In the genomic region with DNA sequence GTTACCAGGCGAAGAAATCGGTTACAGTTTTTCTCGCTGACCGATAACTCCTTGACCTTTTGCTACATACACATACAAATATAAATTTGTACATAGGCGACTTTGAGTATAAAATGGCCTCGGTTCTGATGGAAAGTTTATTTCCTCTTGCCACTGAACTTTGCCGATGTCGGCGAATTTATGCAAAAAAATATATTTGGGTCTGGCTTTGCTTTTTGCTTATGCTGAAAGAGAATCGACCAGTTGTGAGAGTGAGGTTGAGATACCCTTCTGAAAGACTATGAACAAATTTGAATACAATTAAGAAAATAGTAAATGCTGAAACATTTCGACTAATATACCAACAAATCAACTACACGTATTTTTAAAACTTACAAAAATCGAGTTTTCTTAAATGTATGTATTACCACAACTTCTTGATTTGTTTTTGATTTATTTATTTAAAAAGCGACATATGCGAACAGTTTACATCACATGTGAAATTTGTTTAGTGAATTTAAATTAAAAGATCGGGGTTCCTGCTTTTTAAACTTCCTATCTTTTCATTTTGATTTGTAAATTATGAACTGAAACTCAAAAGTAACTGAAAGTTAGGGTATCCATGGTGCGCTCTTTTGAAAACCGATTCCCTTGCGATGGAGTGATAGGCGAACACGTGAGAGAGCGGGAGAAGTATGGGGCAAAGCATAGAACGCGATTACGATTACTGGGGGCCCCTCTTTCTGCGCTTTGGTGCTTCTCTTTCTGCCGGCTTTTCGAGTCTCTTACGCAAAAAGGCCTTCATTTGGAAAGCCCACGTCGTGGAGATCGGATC, we compare ENCODE assay signal across 2 fruit fly cellular contexts.
TF ChIP-seq lines count a peak whose summit lies in the region.

No protein-coding gene starts in this region.

TF ChIP-seq in whole organism, embryonic, 481 proteins besides CTCF, POLR2A, EP300 and RAD21 (continued from another document and continues in another):
- peak; percentile 89 for TF ChIP-seq nmo (GFP tag; optimal IDR thresholded peaks at IDR 0.05; lab: Kevin White, UChicago)
- TF ChIP-seq kay (GFP tag; optimal IDR thresholded peaks at IDR 0.05; lab: Kevin White, UChicago) = no peak
- peak; percentile 88 for TF ChIP-seq Med (GFP tag; lab: Kevin White, UChicago)
- TF ChIP-seq CG8089 (GFP tag; optimal IDR thresholded peaks at IDR 0.05; lab: Kevin White, UChicago) = peak; percentile 50
- peak; percentile 39 for TF ChIP-seq nom (GFP tag; optimal IDR thresholded peaks at IDR 0.05; lab: Kevin White, UChicago)
- TF ChIP-seq MTF-1 (GFP tag; optimal IDR thresholded peaks at IDR 0.05; lab: Kevin White, UChicago; ENCODE audit: borderline replicate concordance) = no peak
- no peak for TF ChIP-seq Dip2 (GFP tag; IDR thresholded peaks at IDR 0.05; lab: Robert Waterston, UW)
- TF ChIP-seq CG12391 (tag; optimal IDR thresholded peaks at IDR 0.05; lab: Kevin White, UChicago) = peak; percentile 84
- no peak for TF ChIP-seq Dll (GFP tag; IDR thresholded peaks at IDR 0.05; lab: Robert Waterston, UW; ENCODE audit: partially characterized antibody)
- TF ChIP-seq CG18262 (tag; optimal IDR thresholded peaks at IDR 0.05; lab: Kevin White, UChicago) = peak; percentile 90
- no peak for TF ChIP-seq Tbp (GFP tag; optimal IDR thresholded peaks at IDR 0.05; lab: Kevin White, UChicago)
- peak; percentile 58 for TF ChIP-seq CG17568 (GFP tag; optimal IDR thresholded peaks at IDR 0.05; lab: Kevin White, UChicago)
- peak; percentile 82 for TF ChIP-seq CG10267 (tag; optimal IDR thresholded peaks at IDR 0.05; lab: Kevin White, UChicago)
- peak; percentile 74 for TF ChIP-seq D19B (GFP tag; optimal IDR thresholded peaks at IDR 0.05; lab: Kevin White, UChicago)
- TF ChIP-seq CG5953 (GFP tag; IDR thresholded peaks at IDR 0.05; lab: Robert Waterston, UW) = no peak
- TF ChIP-seq D19A (tag; optimal IDR thresholded peaks at IDR 0.05; lab: Kevin White, UChicago) = peak; percentile 100
- TF ChIP-seq CG8388 (GFP tag; optimal IDR thresholded peaks at IDR 0.05; lab: Kevin White, UChicago) = peak; percentile 66
- TF ChIP-seq yki (optimal IDR thresholded peaks at IDR 0.05; lab: Kevin White, UChicago) = no peak
- TF ChIP-seq Dad (GFP tag; optimal IDR thresholded peaks at IDR 0.05; lab: Kevin White, UChicago) = peak; percentile 54
- no peak for TF ChIP-seq HLH3B (GFP tag; IDR thresholded peaks at IDR 0.05; lab: Robert Waterston, UW)
- TF ChIP-seq CG13287 (GFP tag; IDR thresholded peaks at IDR 0.05; lab: Robert Waterston, UW; ENCODE audit: partially characterized antibody) = no peak
- TF ChIP-seq tx (GFP tag; optimal IDR thresholded peaks at IDR 0.05; lab: Kevin White, UChicago) = peak; percentile 21
- no peak for TF ChIP-seq ap (GFP tag; IDR thresholded peaks at IDR 0.05; lab: Robert Waterston, UW)
- no peak for TF ChIP-seq CG7271 (tag; optimal IDR thresholded peaks at IDR 0.05; lab: Kevin White, UChicago)
- peak; percentile 93 for TF ChIP-seq CG7556 (GFP tag; optimal IDR thresholded peaks at IDR 0.05; lab: Kevin White, UChicago)
- TF ChIP-seq CG12219 (GFP tag; optimal IDR thresholded peaks at IDR 0.05; lab: Kevin White, UChicago) = peak; percentile 63
- TF ChIP-seq H2.0 (GFP tag; IDR thresholded peaks at IDR 0.05; lab: Robert Waterston, UW) = no peak
- TF ChIP-seq Taf1 (GFP tag; IDR thresholded peaks at IDR 0.05; lab: Robert Waterston, UW) = no peak
- peak; percentile 90 for TF ChIP-seq CG2120 (GFP tag; optimal IDR thresholded peaks at IDR 0.05; lab: Kevin White, UChicago)
- TF ChIP-seq CG3995 (GFP tag; optimal IDR thresholded peaks at IDR 0.05; lab: Kevin White, UChicago) = peak; percentile 41
- peak; percentile 50 for TF ChIP-seq CG8281 (tag; optimal IDR thresholded peaks at IDR 0.05; lab: Kevin White, UChicago)
- TF ChIP-seq Side (GFP tag; optimal IDR thresholded peaks at IDR 0.05; lab: Kevin White, UChicago) = peak; percentile 73
- TF ChIP-seq Neu2 (GFP tag; optimal IDR thresholded peaks at IDR 0.05; lab: Kevin White, UChicago; ENCODE audit: borderline replicate concordance) = no peak
- TF ChIP-seq CG5245 (GFP tag; optimal IDR thresholded peaks at IDR 0.05; lab: Kevin White, UChicago) = peak; percentile 20
- TF ChIP-seq CoRest (tag; optimal IDR thresholded peaks at IDR 0.05; lab: Kevin White, UChicago) = peak; percentile 91
- TF ChIP-seq slbo (GFP tag; IDR thresholded peaks at IDR 0.05; lab: Robert Waterston, UW) = peak; percentile 66
- TF ChIP-seq crp (GFP tag; optimal IDR thresholded peaks at IDR 0.05; lab: Kevin White, UChicago) = peak in 1 of 2 experiments; percentile 28
- TF ChIP-seq Bdp1 (GFP tag; optimal IDR thresholded peaks at IDR 0.05; lab: Kevin White, UChicago) = peak; percentile 64
- no peak; the same call in 1 of the 2 replicates for TF ChIP-seq klu (GFP tag; IDR thresholded peaks at IDR 0.05; lab: Robert Waterston, UW)
- peak; percentile 20 for TF ChIP-seq CG8944 (GFP tag; optimal IDR thresholded peaks at IDR 0.05; lab: Kevin White, UChicago)
- no peak for TF ChIP-seq CG4707 (GFP tag; optimal IDR thresholded peaks at IDR 0.05; lab: Kevin White, UChicago)
- no peak for TF ChIP-seq tll (GFP tag; optimal IDR thresholded peaks at IDR 0.05; lab: Kevin White, UChicago)
- TF ChIP-seq ato (GFP tag; IDR thresholded peaks at IDR 0.05; lab: Robert Waterston, UW; ENCODE audit: partially characterized antibody) = no peak
- TF ChIP-seq CG10147 (GFP tag; optimal IDR thresholded peaks at IDR 0.05; lab: Kevin White, UChicago) = peak; percentile 89
- TF ChIP-seq Sin3A (optimal IDR thresholded peaks at IDR 0.05; lab: Kevin White, UChicago) = no peak
- no peak for TF ChIP-seq prd (optimal IDR thresholded peaks at IDR 0.05; lab: Kevin White, UChicago)
- TF ChIP-seq prd (GFP tag; IDR thresholded peaks at IDR 0.05; lab: Robert Waterston, UW) = peak; percentile 41; the same call in 2 of the 3 replicates
- TF ChIP-seq CG6791 (GFP tag; IDR thresholded peaks at IDR 0.05; lab: Robert Waterston, UW; ENCODE audit: partially characterized antibody) = no peak
- TF ChIP-seq CG8924 (tag; optimal IDR thresholded peaks at IDR 0.05; lab: Kevin White, UChicago) = peak; percentile 90
- peak; percentile 53; the same call in 1 of the 2 replicates for TF ChIP-seq CG7372 (GFP tag; IDR thresholded peaks at IDR 0.05; lab: Robert Waterston, UW)
- TF ChIP-seq Nf-YC (tag; optimal IDR thresholded peaks at IDR 0.05; lab: Kevin White, UChicago) = peak; percentile 75
- peak; percentile 57 for TF ChIP-seq kni (GFP tag; optimal IDR thresholded peaks at IDR 0.05; lab: Kevin White, UChicago)
- peak; percentile 56 for TF ChIP-seq CG7928 (GFP tag; optimal IDR thresholded peaks at IDR 0.05; lab: Kevin White, UChicago)
- TF ChIP-seq gce (GFP tag; IDR thresholded peaks at IDR 0.05; lab: Robert Waterston, UW) = no peak
- no peak for TF ChIP-seq sna (GFP tag; IDR thresholded peaks at IDR 0.05; lab: Robert Waterston, UW; ENCODE audit: partially characterized antibody)
- no peak for TF ChIP-seq hth (optimal IDR thresholded peaks at IDR 0.05; lab: Kevin White, UChicago)
- TF ChIP-seq cwo (GFP tag; optimal IDR thresholded peaks at IDR 0.05; lab: Kevin White, UChicago) = peak; percentile 96
- TF ChIP-seq az2 (GFP tag; optimal IDR thresholded peaks at IDR 0.05; lab: Kevin White, UChicago) = peak; percentile 69
- peak; percentile 65 for TF ChIP-seq Six4 (GFP tag; optimal IDR thresholded peaks at IDR 0.05; lab: Kevin White, UChicago)
- peak; percentile 41 for TF ChIP-seq NK7.1 (GFP tag; optimal IDR thresholded peaks at IDR 0.05; lab: Kevin White, UChicago)

TF ChIP-seq in whole organism, prepupa, 60 proteins besides CTCF, POLR2A, EP300 and RAD21 (continued from another document):
- TF ChIP-seq Met (GFP tag; optimal IDR thresholded peaks at IDR 0.05; lab: Kevin White, UChicago) (peak; percentile 82), CG3032 (tag; optimal IDR thresholded peaks at IDR 0.05; lab: Kevin White, UChicago) (peak; percentile 78), Hr4 (GFP tag; optimal IDR thresholded peaks at IDR 0.05; lab: Kevin White, UChicago) (peak; percentile 84), CG10669 (GFP tag; optimal IDR thresholded peaks at IDR 0.05; lab: Kevin White, UChicago) (peak; percentile 72), CG8319 (GFP tag; optimal IDR thresholded peaks at IDR 0.05; lab: Kevin White, UChicago) (peak; percentile 60), CG16779 (tag; optimal IDR thresholded peaks at IDR 0.05; lab: Kevin White, UChicago) (peak; percentile 82), CG6854 (GFP tag; optimal IDR thresholded peaks at IDR 0.05; lab: Kevin White, UChicago) (peak; percentile 33), CG10631 (GFP tag; optimal IDR thresholded peaks at IDR 0.05; lab: Kevin White, UChicago) (peak; percentile 63), esn (GFP tag; optimal IDR thresholded peaks at IDR 0.05; lab: Kevin White, UChicago) (peak; percentile 90), Sox102F (GFP tag; optimal IDR thresholded peaks at IDR 0.05; lab: Kevin White, UChicago) (peak; percentile 82), CG15336 (GFP tag; IDR thresholded peaks at IDR 0.05; lab: Robert Waterston, UW) (peak; percentile 70), pdm3 (GFP tag; optimal IDR thresholded peaks at IDR 0.05; lab: Kevin White, UChicago) (peak; percentile 81), eg (GFP tag; IDR thresholded peaks at IDR 0.05; lab: Robert Waterston, UW) (peak; percentile 24; the same call in 1 of the 3 replicates), CG6808 (GFP tag; optimal IDR thresholded peaks at IDR 0.05; lab: Kevin White, UChicago) (peak; percentile 86)
